Fruit fly (Drosophila melanogaster) whole organism, embryonic: ENCODE data around the gene CG3513.

Experiments used
- CG10267 ChIP-seq: fragments of 200-800 bp; sonication (Bioruptor generic); optimal IDR thresholded peaks from 2 replicates; lab custom pipeline; 2018; ENCODE audit warnings: missing biosample characterization, mild to moderate bottlenecking, missing genetic modification characterization, moderate library complexity
- CG10274 ChIP-seq: fragments of 200-800 bp; sonication (Bioruptor generic); optimal IDR thresholded peaks from 3 replicates; lab custom pipeline; 2017; ENCODE audit warnings: missing biosample characterization, mild to moderate bottlenecking, missing genetic modification characterization
- CG10565 ChIP-seq: fragments of 200-800 bp; sonication (Bioruptor generic); optimal IDR thresholded peaks from 3 replicates; lab custom pipeline; 2016; ENCODE audit warnings: missing biosample characterization, mild to moderate bottlenecking, missing genetic modification characterization
- CG1233 ChIP-seq: fragments of 200-800 bp; sonication (Bioruptor generic); optimal IDR thresholded peaks from 4 replicates; lab custom pipeline; 2018; ENCODE audit warnings: missing biosample characterization, mild to moderate bottlenecking, missing genetic modification characterization
- CG15073 ChIP-seq: fragments of 200-800 bp; sonication (Bioruptor generic); optimal IDR thresholded peaks from 2 replicates; lab custom pipeline; 2016; ENCODE audit warnings: missing biosample characterization, missing genetic modification characterization
- CG1603 ChIP-seq: fragments of 200-800 bp; sonication (Bioruptor generic); optimal IDR thresholded peaks from 2 replicates; lab custom pipeline; 2019; ENCODE audit warnings: missing biosample characterization, mild to moderate bottlenecking, missing genetic modification characterization, moderate library complexity
- CG16779 ChIP-seq: fragments of 200-800 bp; sonication (Bioruptor generic); IDR thresholded peaks from 2 replicates; pipeline ENCODE4 v1.3.6; 2022; ENCODE audit warnings: missing biosample characterization, missing genetic modification characterization
- CG18011 ChIP-seq: fragments of 200-800 bp; sonication (Bioruptor generic); optimal IDR thresholded peaks from 2 replicates; lab custom pipeline; 2017; ENCODE audit warnings: missing biosample characterization, missing genetic modification characterization, mild to moderate bottlenecking, moderate library complexity, missing genotype
- CG2199 ChIP-seq: fragments of 200-800 bp; sonication (Bioruptor generic); IDR thresholded peaks from 3 replicates; pipeline ENCODE4 v1.3.6; 2022; ENCODE audit warnings: missing biosample characterization, missing genetic modification characterization
- CG30403 ChIP-seq: fragments of 200-800 bp; sonication (Bioruptor generic); optimal IDR thresholded peaks from 3 replicates; lab custom pipeline; 2016; ENCODE audit warnings: missing biosample characterization, missing genetic modification characterization
- CG31441 ChIP-seq: fragments of 200-800 bp; sonication (Bioruptor generic); IDR thresholded peaks from 2 replicates; pipeline ENCODE4 v1.3.6; 2022; ENCODE audit warnings: missing biosample characterization, missing genetic modification characterization
- CG4617 ChIP-seq: fragments of 200-800 bp; sonication (Bioruptor generic); optimal IDR thresholded peaks from 3 replicates; lab custom pipeline; 2016; ENCODE audit warnings: missing biosample characterization, missing genetic modification characterization, borderline replicate concordance
- CG4854 ChIP-seq: fragments of 200-800 bp; sonication (Bioruptor generic); optimal IDR thresholded peaks from 2 replicates; lab custom pipeline; 2016; ENCODE audit warnings: missing biosample characterization, missing genetic modification characterization, inconsistent platforms
- CG5245 ChIP-seq: fragments of 200-800 bp; sonication (Bioruptor generic); optimal IDR thresholded peaks from 3 replicates; lab custom pipeline; 2016; ENCODE audit warnings: missing biosample characterization, missing genetic modification characterization
- CG9437 ChIP-seq: fragments of 200-800 bp; sonication (Bioruptor generic); optimal IDR thresholded peaks from 2 replicates; lab custom pipeline; 2018; ENCODE audit warnings: missing biosample characterization, mild to moderate bottlenecking, missing genetic modification characterization
- CTCF ChIP-seq: fragments of 200-800 bp; sonication (Bioruptor generic); optimal IDR thresholded peaks from 2 replicates; lab custom pipeline; 2017; ENCODE audit warnings: missing biosample characterization, mild to moderate bottlenecking, missing genetic modification characterization, moderate library complexity
- CoRest ChIP-seq: fragments of 200-800 bp; sonication (Bioruptor generic); optimal IDR thresholded peaks from 3 replicates; lab custom pipeline; 2018; ENCODE audit warnings: missing biosample characterization, mild to moderate bottlenecking, missing genetic modification characterization, moderate library complexity
- Deaf1 ChIP-seq: fragments of 200-800 bp; optimal IDR thresholded peaks from 3 replicates; lab custom pipeline; 2019; ENCODE audit warnings: missing biosample characterization, mild to moderate bottlenecking, missing genetic modification characterization, moderate library complexity
- Dp ChIP-seq: fragments of 200-800 bp; sonication (Bioruptor generic); optimal IDR thresholded peaks from 2 replicates; lab custom pipeline; 2018; ENCODE audit warnings: missing biosample characterization, mild to moderate bottlenecking, missing genetic modification characterization, moderate library complexity
- Dref ChIP-seq: fragments of 200-800 bp; sonication (Bioruptor generic); IDR thresholded peaks from 2 replicates; pipeline ENCODE4 v1.3.6; 2022; ENCODE audit warnings: missing biosample characterization, missing genetic modification characterization
- E2f1 ChIP-seq: fragments of 200-800 bp; sonication (Bioruptor generic); IDR thresholded peaks from 2 replicates; pipeline ENCODE4 v1.3.6; 2022; ENCODE audit warnings: missing biosample characterization, missing genetic modification characterization
- H15 ChIP-seq: fragments of 200-800 bp; sonication (Bioruptor generic); IDR thresholded peaks from 3 replicates; pipeline ENCODE4 v1.3.6; 2022; ENCODE audit warnings: missing biosample characterization, missing genetic modification characterization
- HmgZ ChIP-seq: fragments of 200-800 bp; sonication (Bioruptor generic); optimal IDR thresholded peaks from 2 replicates; lab custom pipeline; 2018; ENCODE audit warnings: missing biosample characterization, mild to moderate bottlenecking, missing genetic modification characterization
- Lhr ChIP-seq: fragments of 200-800 bp; sonication (Bioruptor generic); optimal IDR thresholded peaks from 3 replicates; lab custom pipeline; 2017; ENCODE audit warnings: mild to moderate bottlenecking, missing biosample characterization, missing genetic modification reagents, missing genetic modification characterization
- Lim3 ChIP-seq: fragments of 200-800 bp; sonication (Bioruptor generic); IDR thresholded peaks from 2 replicates; pipeline ENCODE4 v1.3.6; 2022; ENCODE audit warnings: missing biosample characterization, missing genetic modification characterization
- MTF-1 ChIP-seq: fragments of 200-800 bp; sonication (Bioruptor generic); optimal IDR thresholded peaks from 2 replicates; lab custom pipeline; 2018; ENCODE audit warnings: missing biosample characterization, mild to moderate bottlenecking, missing genetic modification characterization, borderline replicate concordance
- Mes4 ChIP-seq: fragments of 200-800 bp; sonication (Bioruptor generic); optimal IDR thresholded peaks from 2 replicates; lab custom pipeline; 2016; ENCODE audit warnings: missing biosample characterization, missing genetic modification characterization
- Neu2 ChIP-seq: fragments of 200-800 bp; sonication (Bioruptor generic); optimal IDR thresholded peaks from 3 replicates; lab custom pipeline; 2016; ENCODE audit warnings: missing biosample characterization, missing genetic modification characterization, borderline replicate concordance
- Rx ChIP-seq: fragments of 200-800 bp; sonication (Bioruptor generic); IDR thresholded peaks from 2 replicates; pipeline ENCODE4 v1.3.6; 2022; ENCODE audit warnings: missing biosample characterization, missing genetic modification characterization
- Sry-δ ChIP-seq: fragments of 200-800 bp; sonication (Bioruptor generic); optimal IDR thresholded peaks from 2 replicates; lab custom pipeline; 2016; ENCODE audit warnings: missing biosample characterization, missing genetic modification characterization
- Ssrp ChIP-seq: fragments of 200-800 bp; sonication (Bioruptor generic); optimal IDR thresholded peaks from 2 replicates; lab custom pipeline; 2018; ENCODE audit warnings: missing biosample characterization, mild to moderate bottlenecking, missing genetic modification characterization, moderate library complexity
- ap ChIP-seq: fragments of 200-800 bp; sonication (Bioruptor generic); IDR thresholded peaks from 2 replicates; pipeline ENCODE4 v1.3.6; 2022; ENCODE audit warnings: missing biosample characterization, missing genetic modification characterization
- ato ChIP-seq: fragments of 200-800 bp; sonication (Bioruptor generic); IDR thresholded peaks from 2 replicates; pipeline ENCODE4 v1.3.6; 2022; ENCODE audit warnings: missing biosample characterization, missing genetic modification characterization; ENCODE audit not compliant: partially characterized antibody
- btn ChIP-seq: fragments of 200-800 bp; sonication (Bioruptor generic); optimal IDR thresholded peaks from 2 replicates; lab custom pipeline; 2016; ENCODE audit warnings: missing biosample characterization, missing genetic modification characterization
- crp ChIP-seq, 2 experiments: fragments of 200-800 bp; sonication (Bioruptor generic); optimal IDR thresholded peaks; 2 replicates in 1 of 2; 3 replicates in 1 of 2; lab custom pipeline; 2017; ENCODE audit warnings: missing biosample characterization in 2 of 2, missing genetic modification characterization in 2 of 2, mild to moderate bottlenecking in 1 of 2, moderate library complexity in 1 of 2
- emc ChIP-seq: fragments of 200-800 bp; sonication (Bioruptor generic); optimal IDR thresholded peaks from 2 replicates; lab custom pipeline; 2016; ENCODE audit warnings: missing biosample characterization, missing genetic modification characterization
- ems ChIP-seq: fragments of 200-800 bp; sonication (Bioruptor generic); optimal IDR thresholded peaks from 3 replicates; lab custom pipeline; 2016; ENCODE audit warnings: missing biosample characterization, missing genetic modification characterization
- eve ChIP-seq, 2 experiments: fragments of >200 bp; optimal IDR thresholded peaks; 2 replicates each; lab custom pipeline; 2017; ENCODE audit warnings: missing biosample characterization in 2 of 2, missing genetic modification characterization in 2 of 2
- ewg ChIP-seq: fragments of 200-800 bp; sonication (Bioruptor generic); optimal IDR thresholded peaks from 3 replicates; lab custom pipeline; 2017; ENCODE audit warnings: mild to moderate bottlenecking, missing biosample characterization, missing genetic modification reagents, missing genetic modification characterization
- ftz-f1 ChIP-seq: fragments of 200-800 bp; sonication (Bioruptor generic); optimal IDR thresholded peaks from 2 replicates; lab custom pipeline; 2016; ENCODE audit warnings: missing biosample characterization, missing genetic modification characterization
- mam ChIP-seq: fragments of 200-800 bp; sonication (Bioruptor generic); optimal IDR thresholded peaks from 3 replicates; lab custom pipeline; 2016; ENCODE audit warnings: missing biosample characterization, missing genetic modification characterization
- pros ChIP-seq: fragments of 200-800 bp; sonication (Bioruptor generic); optimal IDR thresholded peaks from 3 replicates; lab custom pipeline; 2019; ENCODE audit warnings: missing biosample characterization, mild to moderate bottlenecking, missing genetic modification characterization, moderate library complexity
- psq ChIP-seq: fragments of 200-800 bp; sonication (Bioruptor generic); optimal IDR thresholded peaks from 2 replicates; lab custom pipeline; 2017; ENCODE audit warnings: missing biosample characterization, missing genetic modification characterization
- stwl ChIP-seq: fragments of 200-800 bp; sonication (Bioruptor generic); optimal IDR thresholded peaks from 3 replicates; lab custom pipeline; 2018; ENCODE audit warnings: missing biosample characterization, mild to moderate bottlenecking, missing genetic modification characterization, moderate library complexity
- sug ChIP-seq: fragments of 200-800 bp; optimal IDR thresholded peaks from 2 replicates; lab custom pipeline; 2019; ENCODE audit warnings: missing biosample characterization, mild to moderate bottlenecking, missing genetic modification characterization, moderate library complexity
- toy ChIP-seq: fragments of 200-800 bp; sonication (Bioruptor generic); IDR thresholded peaks from 2 replicates; pipeline ENCODE4 v1.3.6; 2022; ENCODE audit warnings: missing biosample characterization, missing genetic modification characterization
- vnd ChIP-seq: fragments of 200-800 bp; sonication (Bioruptor generic); IDR thresholded peaks from 3 replicates; pipeline ENCODE4 v1.3.6; 2022; ENCODE audit warnings: missing biosample characterization, missing genetic modification characterization; ENCODE audit not compliant: partially characterized antibody

CG3513 gene

DNA sequence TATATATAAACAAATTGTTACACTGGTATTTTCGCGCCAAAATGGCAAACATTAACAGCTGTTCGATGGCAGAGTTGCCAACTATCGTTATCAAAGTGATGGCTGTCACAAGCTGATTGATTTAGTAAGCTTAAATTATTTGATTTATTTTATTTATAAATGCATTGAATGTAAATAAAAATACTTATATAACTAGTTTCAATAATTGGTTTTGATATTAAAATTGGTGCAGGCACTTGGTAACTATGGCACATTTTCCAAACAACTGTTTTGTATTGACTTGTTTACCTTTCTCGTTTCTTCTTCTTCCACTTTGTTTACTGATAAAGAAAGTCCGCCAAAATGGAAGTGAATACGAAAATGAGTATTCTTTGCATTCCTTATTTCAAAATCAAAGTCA, 18.7 kb upstream of the CG3513 start, which contains the start of gene cutlet (continued):
- TF ChIP-seq CG9437, result no peak
- no peak for TF ChIP-seq ato (GFP tag; lab: Robert Waterston, UW)
- peak; percentile 59 for TF ChIP-seq stwl
- peak; percentile 6 for TF ChIP-seq CG10267
- peak; percentile 85 for TF ChIP-seq CG4854
- TF ChIP-seq CG10565 (GFP tag; lab: Kevin White, UChicago), result no peak
- peak; percentile 25 for TF ChIP-seq sug (tag; lab: Kevin White, UChicago)
- TF ChIP-seq Dp, result peak; percentile 85
- peak; percentile 31 for TF ChIP-seq CoRest (tag; lab: Kevin White, UChicago)
- TF ChIP-seq Rx (GFP tag; lab: Robert Waterston, UW), result no peak
- peak; percentile 81 to 97 for TF ChIP-seq crp (GFP tag; optimal IDR thresholded peaks at IDR 0.05; lab: Kevin White, UChicago)
- peak; percentile 6 for TF ChIP-seq CTCF (GFP tag; lab: Kevin White, UChicago)
- TF ChIP-seq HmgZ, result peak; percentile 6
- TF ChIP-seq ewg, result no peak
- TF ChIP-seq CG1603, result peak; percentile 28
- TF ChIP-seq MTF-1, result no peak
- TF ChIP-seq CG10274 (GFP tag; lab: Kevin White, UChicago), result no peak
- TF ChIP-seq Mes4 (GFP tag; lab: Kevin White, UChicago), result no peak
- TF ChIP-seq ftz-f1 (GFP tag; lab: Kevin White, UChicago), result no peak
- no peak for TF ChIP-seq Sry-δ (GFP tag; lab: Kevin White, UChicago)
- peak; percentile 86 for TF ChIP-seq E2f1 (GFP tag; lab: Robert Waterston, UW)
- peak in 1 of 2 experiments; percentile 27 for TF ChIP-seq eve (GFP tag; optimal IDR thresholded peaks at IDR 0.05; lab: Kevin White, UChicago)
- TF ChIP-seq Neu2, result no peak
- no peak for TF ChIP-seq CG16779 (GFP tag; lab: Robert Waterston, UW)
- no peak for TF ChIP-seq emc
- peak; percentile 97 for TF ChIP-seq CG18011
- TF ChIP-seq Lim3 (GFP tag; lab: Robert Waterston, UW), result no peak
- TF ChIP-seq CG15073 (GFP tag; lab: Kevin White, UChicago), result no peak
- peak; percentile 37 for TF ChIP-seq Dref (GFP tag; lab: Robert Waterston, UW)
- TF ChIP-seq CG1233 (GFP tag; lab: Kevin White, UChicago), result no peak
- no peak for TF ChIP-seq ems
- TF ChIP-seq CG4617 (GFP tag; lab: Kevin White, UChicago), result peak; percentile 6
- TF ChIP-seq btn (GFP tag; lab: Kevin White, UChicago), result no peak
- peak; percentile 5 for TF ChIP-seq Lhr (GFP tag; lab: Kevin White, UChicago)

DNA sequence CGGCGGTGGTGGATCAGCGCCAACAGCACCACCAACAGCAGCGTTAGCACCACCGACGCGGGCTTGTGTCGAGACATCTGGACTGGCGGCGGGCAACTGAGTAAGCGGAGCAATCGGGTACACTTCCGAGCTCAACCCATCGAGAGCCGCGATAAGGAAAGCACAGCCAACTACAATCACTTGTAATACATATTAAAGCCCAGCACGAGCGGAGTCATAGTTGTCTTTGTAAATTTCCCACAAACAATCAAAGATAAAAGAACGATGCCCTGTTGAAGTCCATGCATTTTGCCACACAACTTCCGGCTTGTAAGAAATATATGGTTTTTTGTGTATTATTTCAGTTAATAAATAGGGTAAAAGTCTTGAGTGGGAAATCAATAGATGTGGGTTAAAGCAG, 14.0 kb upstream of the CG3513 start, which contains the start of gene CG31777:
Gene CG31777, minus strand, starts transcription at position 101 of the 400 bp plus-strand sequence.
- TF ChIP-seq psq (GFP tag; lab: Kevin White, UChicago) (no peak), CG31441 (GFP tag; lab: Robert Waterston, UW) (no peak), CG2199 (GFP tag; lab: Robert Waterston, UW) (no peak), vnd (0 out of 3 replicates have a peak, but pooled peaks have one; percentile 8), CG5245 (GFP tag; lab: Kevin White, UChicago) (no peak), Ssrp (no peak), H15 (GFP tag; lab: Robert Waterston, UW) (no peak), CG30403 (GFP tag; lab: Kevin White, UChicago) (no peak), toy (GFP tag; lab: Robert Waterston, UW) (no peak), pros (no peak), ap (GFP tag; lab: Robert Waterston, UW) (no peak), CG18011 (no peak), Deaf1 (tag; lab: Kevin White, UChicago) (peak; percentile 34), mam (GFP tag; lab: Kevin White, UChicago) (no peak)
- TF ChIP-seq, all 482 proteins: peak for 2
